Fruit fly (Drosophila melanogaster): ENCODE measurements around the gene Pmi.
A peak's percentile ranks its signal among the peaks of the same experiment; 100 is the strongest.

Gene Pmi

dm6 chr3L:5813016-5813415 lies 33.2 kb downstream of the Pmi start, which contains the start of gene mad2 (continued):
- TF ChIP-seq Scr (GFP tag; IDR thresholded peaks at IDR 0.05; ENCODE audit: partially characterized antibody) = peak; percentile 62

- TF ChIP-seq Chrac-16 (GFP tag; optimal IDR thresholded peaks at IDR 0.05) (no peak), CG3995 (GFP tag; optimal IDR thresholded peaks at IDR 0.05) (no peak), dmrt11E (tag; optimal IDR thresholded peaks at IDR 0.05) (peak; percentile 69), sug (tag; optimal IDR thresholded peaks at IDR 0.05) (no peak), CG7839 (tag; optimal IDR thresholded peaks at IDR 0.05) (no peak), CG2199 (GFP tag; IDR thresholded peaks at IDR 0.05) (peak; percentile 34; the same call in 1 of the 3 replicates), CG17802 (tag; optimal IDR thresholded peaks at IDR 0.05) (no peak), zf30C (GFP tag; optimal IDR thresholded peaks at IDR 0.05) (peak; percentile 54), NK7.1 (GFP tag; optimal IDR thresholded peaks at IDR 0.05) (no peak)
These were observed 37.3 kb downstream of the Pmi start for dm6 chr3L:5817177-5817576.

dm6 chr3L:5819310-5819709 lies 39.5 kb downstream of the Pmi start:
- TF ChIP-seq gcm2 (GFP tag; optimal IDR thresholded peaks at IDR 0.05) (no peak), nerfin-2 (GFP tag; IDR thresholded peaks at IDR 0.05; ENCODE audit: partially characterized antibody) (no peak), Oli (tag; optimal IDR thresholded peaks at IDR 0.05) (peak; percentile 31), CG11695 (GFP tag; IDR thresholded peaks at IDR 0.05) (no peak), CG1792 (GFP tag; optimal IDR thresholded peaks at IDR 0.05) (no peak), CG10565 (GFP tag; optimal IDR thresholded peaks at IDR 0.05) (no peak), bowl (GFP tag; IDR thresholded peaks at IDR 0.05) (no peak), pita (GFP tag; optimal IDR thresholded peaks at IDR 0.05) (no peak), Hand (GFP tag; optimal IDR thresholded peaks at IDR 0.05) (no peak), CG18619 (GFP tag; optimal IDR thresholded peaks at IDR 0.05) (peak; percentile 12), Dad (GFP tag; optimal IDR thresholded peaks at IDR 0.05) (no peak), CG12219 (GFP tag; optimal IDR thresholded peaks at IDR 0.05) (no peak), CG7987 (GFP tag; optimal IDR thresholded peaks at IDR 0.05) (no peak), Mrtf (GFP tag; IDR thresholded peaks at IDR 0.05) (no peak), CG17359 (tag; optimal IDR thresholded peaks at IDR 0.05) (peak; percentile 20), ems (GFP tag; optimal IDR thresholded peaks at IDR 0.05) (no peak), CG6254 (GFP tag; optimal IDR thresholded peaks at IDR 0.05) (no peak), Hey (tag; optimal IDR thresholded peaks at IDR 0.05) (no peak), Tbp (GFP tag; optimal IDR thresholded peaks at IDR 0.05) (no peak), CG7271 (tag; optimal IDR thresholded peaks at IDR 0.05) (no peak), Rfx (GFP tag; IDR thresholded peaks at IDR 0.05) (peak; percentile 55; the same call in 1 of the 2 replicates), Dbx (GFP tag; IDR thresholded peaks at IDR 0.05) (0 out of 3 replicates have a peak, but pooled peaks have one; percentile 25), CG12104 (GFP tag; optimal IDR thresholded peaks at IDR 0.05) (no peak), ssp (GFP tag; IDR thresholded peaks at IDR 0.05) (no peak), Abd-B (GFP tag; optimal IDR thresholded peaks at IDR 0.05) (peak; percentile 18), Adf1 (GFP tag; IDR thresholded peaks at IDR 0.05) (no peak), CG8388 (GFP tag; optimal IDR thresholded peaks at IDR 0.05) (peak; percentile 1), NC2β (GFP tag; optimal IDR thresholded peaks at IDR 0.05) (no peak), CG1529 (GFP tag; optimal IDR thresholded peaks at IDR 0.05) (no peak), CG12659 (GFP tag; optimal IDR thresholded peaks at IDR 0.05) (peak; percentile 3), corto (GFP tag; optimal IDR thresholded peaks at IDR 0.05) (no peak), klu (GFP tag; IDR thresholded peaks at IDR 0.05) (no peak), CG14710 (tag; optimal IDR thresholded peaks at IDR 0.05) (no peak), chif (GFP tag; optimal IDR thresholded peaks at IDR 0.05) (peak in 1 of 2 experiments; percentile 25), disco-r (GFP tag; optimal IDR thresholded peaks at IDR 0.05) (no peak), fu2 (GFP tag; optimal IDR thresholded peaks at IDR 0.05) (no peak), CrebB (tag; optimal IDR thresholded peaks at IDR 0.05) (no peak), CG8281 (tag; optimal IDR thresholded peaks at IDR 0.05) (no peak), CG2889 (GFP tag; IDR thresholded peaks at IDR 0.05) (no peak)

All from whole organism, embryonic.